Worm (Caenorhabditis elegans) whole organism, L4 larva: Measurements from ENCODE around the gene Y57A10A.24.

ENCODE experiments used
- D1046.2 ChIP-seq: fragments of 200-800 bp; sonication (Bioruptor generic); IDR thresholded peaks from 2 replicates; pipeline ENCODE4 v1.3.6; 2022; ENCODE audit warnings: missing genetic modification characterization, missing compliant biosample characterization
- F10B5.3 ChIP-seq: sonication (generic microtip); optimal IDR thresholded peaks from 2 replicates; lab custom pipeline; 2016; ENCODE audit warnings: mild to moderate bottlenecking, missing genetic modification characterization, missing compliant biosample characterization
- R02D3.7 ChIP-seq: fragments of 150-350 bp; sonication (generic microtip); optimal IDR thresholded peaks from 3 replicates; lab custom pipeline; 2014; ENCODE audit warnings: missing biosample characterization, missing genetic modification characterization
- T20F7.1 ChIP-seq: fragments of 200-800 bp; sonication (Bioruptor generic); optimal IDR thresholded peaks from 2 replicates; lab custom pipeline; 2018; ENCODE audit warnings: mild to moderate bottlenecking, missing genetic modification characterization, missing compliant biosample characterization
- Y48G9A.11 ChIP-seq: fragments of 200-800 bp; sonication (Bioruptor generic); IDR thresholded peaks from 2 replicates; pipeline ENCODE4 v1.3.6; 2022; ENCODE audit warnings: missing genetic modification reagents, missing genetic modification characterization, missing compliant biosample characterization
- ZK337.2 ChIP-seq: fragments of 200-800 bp; sonication (Bioruptor generic); IDR thresholded peaks from 2 replicates; pipeline ENCODE4 v1.3.6; 2022; ENCODE audit warnings: missing genetic modification reagents, missing genetic modification characterization, missing compliant biosample characterization
- aha-1 ChIP-seq: fragments of 150-350 bp; peaks from one replicate; lab custom pipeline; 2014; ENCODE audit warnings: missing biosample characterization, missing genetic modification characterization
- aly-2 ChIP-seq: sonication (generic microtip); optimal IDR thresholded peaks from 2 replicates; lab custom pipeline; 2018; ENCODE audit warnings: missing biosample characterization, missing genetic modification characterization
- arid-1 ChIP-seq: fragments of 200-800 bp; sonication (Bioruptor generic); conservative IDR thresholded peaks from 2 replicates; pipeline ENCODE4 v1.3.6; 2022; ENCODE audit warnings: missing genetic modification reagents, missing genetic modification characterization, missing compliant biosample characterization
- attf-4 ChIP-seq: sonication (generic microtip); optimal IDR thresholded peaks from 3 replicates; lab custom pipeline; 2017; ENCODE audit warnings: missing biosample characterization, missing genetic modification characterization
- ceh-20 ChIP-seq: fragments of 200-800 bp; sonication (Bioruptor generic); IDR thresholded peaks from 2 replicates; pipeline ENCODE4 v1.3.6; 2022; ENCODE audit warnings: missing genetic modification reagents, missing genetic modification characterization, missing compliant biosample characterization
- cey-2 ChIP-seq: sonication (generic microtip); optimal IDR thresholded peaks from 3 replicates; lab custom pipeline; 2017; ENCODE audit warnings: missing genetic modification characterization, mild to moderate bottlenecking, missing compliant biosample characterization, antibody characterized with exemption, borderline replicate concordance; ENCODE audit not compliant: insufficient read depth
- daf-19 ChIP-seq: fragments of 200-800 bp; sonication (Bioruptor generic); conservative IDR thresholded peaks from 2 replicates; pipeline ENCODE4 v1.3.6; 2022; ENCODE audit warnings: missing genetic modification characterization, missing compliant biosample characterization
- duxl-1 ChIP-seq: sonication (generic microtip); optimal IDR thresholded peaks from 2 replicates; lab custom pipeline; 2016; ENCODE audit warnings: mild to moderate bottlenecking, missing genetic modification characterization, moderate library complexity, missing compliant biosample characterization; ENCODE audit not compliant: poor library complexity
- dve-1 ChIP-seq: sonication (generic microtip); optimal IDR thresholded peaks from 2 replicates; lab custom pipeline; 2017; ENCODE audit warnings: antibody characterized with exemption, mild to moderate bottlenecking, missing genetic modification characterization, missing compliant biosample characterization; ENCODE audit not compliant: insufficient read depth
- egl-27 ChIP-seq: sonication (generic microtip); optimal IDR thresholded peaks from 3 replicates; lab custom pipeline; 2017; ENCODE audit warnings: missing biosample characterization, missing genetic modification reagents, missing genetic modification characterization
- egl-43 ChIP-seq: fragments of 200-800 bp; sonication (Bioruptor generic); IDR thresholded peaks from 2 replicates; pipeline ENCODE4 v1.3.6; 2022; ENCODE audit warnings: missing genetic modification reagents, missing genetic modification characterization, missing compliant biosample characterization
- fos-1 ChIP-seq: fragments of 150-350 bp; optimal IDR thresholded peaks from 2 replicates; lab custom pipeline; 2014; ENCODE audit warnings: missing biosample characterization, missing genetic modification characterization
- hlh-30 ChIP-seq: sonication (generic microtip); optimal IDR thresholded peaks from 2 replicates; lab custom pipeline; 2017; ENCODE audit warnings: antibody characterized with exemption, mild to moderate bottlenecking, missing genetic modification characterization, missing compliant biosample characterization; ENCODE audit not compliant: insufficient read depth
- lin-1 ChIP-seq: fragments of 200-800 bp; sonication (Bioruptor generic); IDR thresholded peaks from 2 replicates; pipeline ENCODE4 v1.3.6; 2022; ENCODE audit warnings: missing genetic modification reagents, missing genetic modification characterization, missing compliant biosample characterization
- lin-15B ChIP-seq: fragments of 150-350 bp; sonication (generic microtip); optimal IDR thresholded peaks from 3 replicates; lab custom pipeline; 2014; ENCODE audit warnings: missing biosample characterization, missing genetic modification characterization
- lin-38 ChIP-seq: fragments of 200-800 bp; sonication (Bioruptor generic); IDR thresholded peaks from 2 replicates; pipeline ENCODE4 v1.3.6; 2022; ENCODE audit warnings: missing genetic modification reagents, missing genetic modification characterization, missing compliant biosample characterization
- lsy-2 ChIP-seq, 2 experiments: fragments of 150-350 bp in 1 of 2; sonication (generic microtip) in 1 of 2; optimal IDR thresholded peaks; 2 replicates each; lab custom pipeline; 2014 to 2017; ENCODE audit warnings: missing biosample characterization in 2 of 2, missing genetic modification characterization in 2 of 2
- madf-5 ChIP-seq, 2 experiments: fragments of 200-800 bp; sonication (Bioruptor generic); IDR thresholded peaks; 2 replicates each; pipeline ENCODE4 v1.3.6; 2022; ENCODE audit warnings: missing compliant biosample characterization in 2 of 2, missing genetic modification characterization in 2 of 2
- mdl-1 ChIP-seq, 2 experiments: fragments of 150-350 bp in 1 of 2; sonication (generic microtip) in 1 of 2; optimal IDR thresholded peaks; 2 replicates each; lab custom pipeline; 2014 to 2017; ENCODE audit warnings: missing biosample characterization in 2 of 2, missing genetic modification characterization in 2 of 2
- mdt-29 ChIP-seq: fragments of 200-800 bp; sonication (Bioruptor generic); IDR thresholded peaks from 2 replicates; pipeline ENCODE4 v1.3.6; 2022; ENCODE audit warnings: missing genetic modification reagents, missing genetic modification characterization, missing compliant biosample characterization
- mxl-2 ChIP-seq: fragments of 200-800 bp; sonication (Bioruptor generic); conservative IDR thresholded peaks from 2 replicates; pipeline ENCODE4 v1.3.6; 2022; ENCODE audit warnings: missing genetic modification reagents, missing genetic modification characterization, missing compliant biosample characterization
- mxl-3 ChIP-seq: fragments of 200-800 bp; sonication (Bioruptor generic); optimal IDR thresholded peaks from 2 replicates; lab custom pipeline; 2018; ENCODE audit warnings: mild to moderate bottlenecking, missing genetic modification characterization, missing compliant biosample characterization
- nhr-11 ChIP-seq: fragments of 150-350 bp; optimal IDR thresholded peaks from 2 replicates; lab custom pipeline; 2014; ENCODE audit warnings: missing biosample characterization, missing genetic modification characterization
- php-3 ChIP-seq: fragments of 200-800 bp; sonication (Bioruptor generic); IDR thresholded peaks from 2 replicates; pipeline ENCODE4 v1.3.6; 2022; ENCODE audit warnings: missing genetic modification reagents, missing genetic modification characterization, missing compliant biosample characterization
- rbr-2 ChIP-seq: sonication (generic microtip); optimal IDR thresholded peaks from 2 replicates; lab custom pipeline; 2016; ENCODE audit warnings: missing genotype, missing genetic modification characterization, missing compliant biosample characterization
- sdz-12 ChIP-seq: fragments of 200-800 bp; sonication (Bioruptor generic); optimal IDR thresholded peaks from 2 replicates; lab custom pipeline; 2018; ENCODE audit warnings: mild to moderate bottlenecking, missing genetic modification characterization, missing compliant biosample characterization
- set-16 ChIP-seq: fragments of 200-800 bp; sonication (Bioruptor generic); IDR thresholded peaks from 2 replicates; pipeline ENCODE4 v1.3.6; 2022; ENCODE audit warnings: missing genetic modification reagents, missing genetic modification characterization, missing compliant biosample characterization
- skn-1 ChIP-seq: fragments of 150-350 bp; optimal IDR thresholded peaks from 2 replicates; lab custom pipeline; 2014; ENCODE audit warnings: missing biosample characterization, missing genetic modification characterization
- snpc-1.2 ChIP-seq: fragments of 200-800 bp; sonication (Bioruptor generic); IDR thresholded peaks from 2 replicates; pipeline ENCODE4 v1.3.6; 2022; ENCODE audit warnings: missing genetic modification reagents, missing genetic modification characterization, missing compliant biosample characterization
- tag-97 ChIP-seq: fragments of 200-800 bp; sonication (Bioruptor generic); IDR thresholded peaks from 2 replicates; pipeline ENCODE4 v1.3.6; 2022; ENCODE audit warnings: missing genetic modification characterization, missing compliant biosample characterization
- unc-62 ChIP-seq, 3 experiments: fragments of 150-350 bp in 1 of 3; sonication (generic microtip); optimal IDR thresholded peaks in 2 of 3; peaks in 1 of 3; 1 replicate in 1 of 3; 2 replicates in 2 of 3; lab custom pipeline; 2014 to 2017; ENCODE audit warnings: missing biosample characterization in 3 of 3, missing genetic modification characterization in 3 of 3, missing genetic modification reagents in 3 of 3, missing genotype in 1 of 3
- zfp-3 ChIP-seq: fragments of 200-800 bp; sonication (Bioruptor generic); conservative IDR thresholded peaks from 2 replicates; pipeline ENCODE4 v1.3.6; 2022; ENCODE audit warnings: missing genetic modification reagents, missing genetic modification characterization, missing compliant biosample characterization

The Y57A10A.24 gene

DNA sequence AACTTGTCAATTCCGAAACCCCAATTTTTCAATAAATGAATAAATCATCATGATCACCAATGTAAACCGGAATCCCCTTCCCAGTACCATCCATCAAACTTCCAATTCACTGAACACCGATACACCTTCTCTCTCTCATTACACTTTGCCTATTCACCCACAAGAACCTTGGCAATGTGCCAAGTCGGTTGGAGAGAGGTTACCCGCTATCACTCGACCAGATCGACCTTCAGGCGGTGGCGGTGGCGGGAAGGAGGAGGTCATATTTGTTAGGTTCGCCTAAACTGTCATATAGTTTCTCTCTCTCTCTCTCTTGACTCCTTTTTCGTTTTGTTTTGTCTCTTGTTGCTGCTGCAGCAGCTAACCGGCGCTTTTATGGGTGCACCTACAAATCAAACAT lies 19.8 kb downstream of the Y57A10A.24 start (continued):
- TF ChIP-seq duxl-1 (tag; lab: Kevin White, UChicago) (no peak), unc-62 (GFP tag; optimal IDR thresholded peaks at IDR 0.05 in 1 of 2; lab: Kevin White, UChicago) (peak in 1 of 2 experiments; percentile 49), unc-62 (tag; optimal IDR thresholded peaks at IDR 0.05; lab: Kevin White, UChicago) (no peak), lin-15B (tag; lab: Kevin White, UChicago) (no peak), zfp-3 (GFP tag; lab: Robert Waterston, UW) (no peak), mdl-1 (tag; optimal IDR thresholded peaks at IDR 0.05; lab: Kevin White, UChicago) (no peak), set-16 (GFP tag; lab: Robert Waterston, UW) (0 out of 2 replicates have a peak, but pooled peaks have one; percentile 11), egl-27 (no peak)
- TF ChIP-seq, all 104 proteins: peak for 9

DNA sequence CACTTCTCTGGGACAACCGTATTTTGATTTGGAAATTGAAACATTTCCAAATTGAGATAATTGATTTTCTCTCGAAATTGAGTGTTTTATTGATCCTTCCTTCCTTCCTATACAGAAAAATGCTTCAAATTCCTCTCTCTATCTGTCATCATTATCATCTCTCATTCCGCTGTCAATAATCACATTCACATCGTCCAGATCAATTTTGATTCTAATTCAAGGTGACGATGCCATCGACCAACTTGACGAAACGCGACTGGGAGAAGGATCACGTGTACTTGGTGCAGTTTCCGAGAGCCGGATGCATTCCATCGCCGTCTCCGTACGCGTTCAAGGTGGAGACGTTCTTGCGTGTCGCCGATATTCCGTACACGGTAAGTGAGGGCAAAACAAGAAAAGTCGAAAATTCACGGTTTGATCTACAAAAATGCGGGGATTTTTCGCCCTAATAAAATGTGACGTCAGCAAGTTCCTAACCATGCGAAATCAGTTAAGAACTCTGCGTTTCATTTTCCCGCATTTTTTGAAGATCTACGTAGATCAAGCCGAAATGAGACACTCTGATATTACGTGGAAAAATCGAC lies 21.3 kb downstream of the Y57A10A.24 start, which contains the start of gene faxc-1:
faxc-1 (plus strand) TSS at position 222 of the 584 bp plus-strand sequence.
- TF ChIP-seq aha-1 (tag; lab: Kevin White, UChicago), result peak; percentile 85
- TF ChIP-seq arid-1 (GFP tag; lab: Robert Waterston, UW), result no peak
- no peak for TF ChIP-seq lin-38 (GFP tag; lab: Robert Waterston, UW)
- peak in 1 of 2 experiments; percentile 91 for TF ChIP-seq unc-62 (GFP tag; optimal IDR thresholded peaks at IDR 0.05 in 1 of 2; lab: Kevin White, UChicago)
- TF ChIP-seq unc-62 (tag; optimal IDR thresholded peaks at IDR 0.05; lab: Kevin White, UChicago), result no peak
- TF ChIP-seq ceh-20 (GFP tag; lab: Robert Waterston, UW), result 0 out of 2 replicates have a peak, but pooled peaks have one; percentile 29

DNA sequence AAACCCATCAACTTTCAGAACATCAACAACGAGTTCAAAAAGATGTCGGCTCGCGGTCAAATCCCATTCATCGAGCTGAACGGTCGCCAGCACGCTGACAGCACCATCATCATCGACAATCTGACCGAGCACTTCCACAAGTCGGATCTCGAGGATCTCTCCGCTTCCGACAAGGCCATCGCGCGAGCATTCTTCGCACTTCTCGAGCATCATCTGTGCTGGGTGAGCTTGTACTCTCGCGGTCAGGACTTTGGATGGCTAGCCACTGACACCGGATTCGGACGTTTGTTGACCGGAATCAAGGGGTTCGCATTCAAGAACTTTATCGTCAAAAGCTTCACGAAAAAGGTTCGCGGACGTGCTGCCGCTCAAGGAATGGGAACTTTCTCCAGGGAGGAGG lies 22.1 kb downstream of the Y57A10A.24 start:
- no peak for TF ChIP-seq ZK337.2 (GFP tag; lab: Robert Waterston, UW)
- TF ChIP-seq aly-2 (tag; lab: Kevin White, UChicago), result no peak
- TF ChIP-seq D1046.2 (GFP tag; lab: Robert Waterston, UW), result no peak
- peak; percentile 19 for TF ChIP-seq aha-1 (tag; lab: Kevin White, UChicago)
- peak; percentile 68; the same call in 1 of the 2 replicates for TF ChIP-seq set-16 (GFP tag; lab: Robert Waterston, UW)
- TF ChIP-seq sdz-12 (GFP tag; lab: Kevin White, UChicago), result no peak
- no peak for TF ChIP-seq mxl-3 (GFP tag; lab: Kevin White, UChicago)
- TF ChIP-seq skn-1 (tag; lab: Kevin White, UChicago), result no peak
- 0 out of 4 replicates have a peak, but pooled peaks of 1 of the 2 experiments have one; percentile 38 for TF ChIP-seq madf-5 (GFP tag; IDR thresholded peaks at IDR 0.05; lab: Robert Waterston, UW)

- no peak for TF ChIP-seq snpc-1.2 (GFP tag; lab: Robert Waterston, UW)
- no peak for TF ChIP-seq T20F7.1 (GFP tag; lab: Kevin White, UChicago)
- no peak for TF ChIP-seq R02D3.7 (tag; lab: Kevin White, UChicago)
These were observed 23.4 kb downstream of the Y57A10A.24 start, which contains the start of gene tric-1B.1 for ce11 chrII:12266145-12266544. tric-1B.1 (minus strand) TSS chrII:12266245.

DNA sequence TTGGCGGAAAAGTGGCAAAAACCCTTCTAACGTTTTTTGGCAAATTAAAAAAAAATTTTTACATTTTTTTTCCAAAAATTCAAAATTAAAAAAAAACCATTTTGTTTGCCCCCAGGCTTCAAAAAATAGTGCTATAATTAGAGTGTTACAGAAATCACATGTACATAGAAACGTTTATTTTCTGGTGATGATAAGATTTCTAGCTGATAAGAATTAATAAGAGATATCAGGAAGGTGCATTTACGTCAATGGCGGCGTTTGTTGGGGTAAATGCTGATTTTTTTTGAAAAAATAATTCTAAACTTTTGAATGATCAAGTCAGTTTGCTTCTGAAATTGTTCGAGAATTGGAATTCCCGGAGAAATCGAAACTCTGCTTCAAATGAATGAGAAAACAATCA lies 24.1 kb downstream of the Y57A10A.24 start:
- no peak for TF ChIP-seq rbr-2 (tag; lab: Kevin White, UChicago)
- peak; percentile 30 for TF ChIP-seq dve-1 (tag; lab: Kevin White, UChicago)
- no peak for TF ChIP-seq set-16 (GFP tag; lab: Robert Waterston, UW)
- no peak for TF ChIP-seq mxl-2
- TF ChIP-seq hlh-30 (tag; lab: Kevin White, UChicago), result peak; percentile 8
- no peak for TF ChIP-seq php-3

ce11 chrII:12268857-12269256 lies 26.1 kb downstream of the Y57A10A.24 start:
- TF ChIP-seq daf-19 (GFP tag; lab: Robert Waterston, UW) (no peak), F10B5.3 (no peak), attf-4 (tag; lab: Kevin White, UChicago) (no peak), zfp-3 (GFP tag; lab: Robert Waterston, UW) (no peak), egl-43 (no peak), tag-97 (GFP tag; lab: Robert Waterston, UW) (no peak), nhr-11 (tag; lab: Kevin White, UChicago) (peak; percentile 27), mdt-29 (no peak), set-16 (GFP tag; lab: Robert Waterston, UW) (peak; percentile 95), cey-2 (no peak), aha-1 (tag; lab: Kevin White, UChicago) (peak; percentile 86), Y48G9A.11 (no peak), lsy-2 (tag; optimal IDR thresholded peaks at IDR 0.05; lab: Kevin White, UChicago) (no peak), lin-1 (GFP tag; lab: Robert Waterston, UW) (0 out of 2 replicates have a peak, but pooled peaks have one; percentile 24), madf-5 (GFP tag; IDR thresholded peaks at IDR 0.05; lab: Robert Waterston, UW) (no peak), php-3 (no peak), hlh-30 (tag; lab: Kevin White, UChicago) (no peak), fos-1 (tag; lab: Kevin White, UChicago) (no peak)
